Worm (Caenorhabditis elegans): ENCODE data around the gene F32A11.1.
A peak's percentile ranks its signal among the peaks of the same experiment; 100 is the strongest.

Gene F32A11.1

ce11 chrII:13156971-13157370 is at the start of gene F32A11.1, which contains the start of gene hpr-17:
TSS of gene F32A11.1 (plus strand) at chrII:13157329.
TSS of gene hpr-17 (minus strand) at chrII:13157047.
- peak; percentile 26 for TF ChIP-seq him-1 (tag; optimal IDR thresholded peaks at IDR 0.05)
- peak; percentile 79 for TF ChIP-seq W03F9.2 (tag; optimal IDR thresholded peaks at IDR 0.05)
- no peak for TF ChIP-seq dao-5 (tag; optimal IDR thresholded peaks at IDR 0.05)

- TF ChIP-seq W03F9.2 (tag; optimal IDR thresholded peaks at IDR 0.05): no peak
- TF ChIP-seq dao-5 (tag; optimal IDR thresholded peaks at IDR 0.05): no peak
- no peak for TF ChIP-seq him-1 (tag; optimal IDR thresholded peaks at IDR 0.05)
These were observed 49.4 kb upstream of the F32A11.1 start, which contains the start of gene pqn-32 for ce11 chrII:13107719-13108118. TSS of gene pqn-32 (plus strand) at chrII:13108019.

- no peak for TF ChIP-seq W03F9.2 (tag; optimal IDR thresholded peaks at IDR 0.05)
- TF ChIP-seq him-1 (tag; optimal IDR thresholded peaks at IDR 0.05): no peak
- no peak for TF ChIP-seq dao-5 (tag; optimal IDR thresholded peaks at IDR 0.05)
These were observed 40.4 kb upstream of the F32A11.1 start, which contains the start of gene rict-1 for ce11 chrII:13116710-13117109. TSS of gene rict-1 (minus strand) at chrII:13116810.

- TF ChIP-seq W03F9.2 (tag; optimal IDR thresholded peaks at IDR 0.05) (peak; percentile 82), dao-5 (tag; optimal IDR thresholded peaks at IDR 0.05) (no peak)
These were observed 40.0 kb upstream of the F32A11.1 start, which contains the start of gene gfm-1 for ce11 chrII:13117135-13117534. TSS of gene gfm-1 (plus strand) at chrII:13117483.

ce11 chrII:13122720-13123119 is 34.4 kb upstream of the F32A11.1 start, which contains the start of gene bath-45:
TSS of gene bath-45 (plus strand) at chrII:13123020.
- TF ChIP-seq him-1 (tag; optimal IDR thresholded peaks at IDR 0.05) (no peak), W03F9.2 (tag; optimal IDR thresholded peaks at IDR 0.05) (no peak), dao-5 (tag; optimal IDR thresholded peaks at IDR 0.05) (no peak)

ce11 chrII:13129602-13130001 is 27.5 kb upstream of the F32A11.1 start, which contains the start of gene F29C12.6:
TSS of gene F29C12.6 (plus strand) at chrII:13129902.
- TF ChIP-seq him-1 (tag; optimal IDR thresholded peaks at IDR 0.05): no peak

- TF ChIP-seq dao-5 (tag; optimal IDR thresholded peaks at IDR 0.05) (no peak), W03F9.2 (tag; optimal IDR thresholded peaks at IDR 0.05) (no peak), him-1 (tag; optimal IDR thresholded peaks at IDR 0.05) (no peak)
These were observed 26.6 kb upstream of the F32A11.1 start for ce11 chrII:13130576-13130975.

- TF ChIP-seq dao-5 (tag; optimal IDR thresholded peaks at IDR 0.05) (no peak), him-1 (tag; optimal IDR thresholded peaks at IDR 0.05) (no peak), W03F9.2 (tag; optimal IDR thresholded peaks at IDR 0.05) (no peak)
These were observed 17.6 kb upstream of the F32A11.1 start for ce11 chrII:13139573-13139972.

ce11 chrII:13142372-13142771 is 14.8 kb upstream of the F32A11.1 start:
- no peak for TF ChIP-seq W03F9.2 (tag; optimal IDR thresholded peaks at IDR 0.05)
- TF ChIP-seq dao-5 (tag; optimal IDR thresholded peaks at IDR 0.05): no peak
- no peak for TF ChIP-seq him-1 (tag; optimal IDR thresholded peaks at IDR 0.05)

ce11 chrII:13145204-13145603 is 11.9 kb upstream of the F32A11.1 start, which contains the start of gene mltn-1:
TSS of gene mltn-1 (minus strand) at chrII:13145225.
- TF ChIP-seq W03F9.2 (tag; optimal IDR thresholded peaks at IDR 0.05) (no peak), dao-5 (tag; optimal IDR thresholded peaks at IDR 0.05) (no peak), him-1 (tag; optimal IDR thresholded peaks at IDR 0.05) (no peak)

- TF ChIP-seq dao-5 (tag; optimal IDR thresholded peaks at IDR 0.05): no peak
- TF ChIP-seq W03F9.2 (tag; optimal IDR thresholded peaks at IDR 0.05): no peak
- no peak for TF ChIP-seq him-1 (tag; optimal IDR thresholded peaks at IDR 0.05)
These were observed 8.9 kb upstream of the F32A11.1 start for ce11 chrII:13148247-13148646.

ce11 chrII:13149965-13150364 is 7.2 kb upstream of the F32A11.1 start:
- TF ChIP-seq him-1 (tag; optimal IDR thresholded peaks at IDR 0.05) (no peak), W03F9.2 (tag; optimal IDR thresholded peaks at IDR 0.05) (no peak), dao-5 (tag; optimal IDR thresholded peaks at IDR 0.05) (no peak)

ce11 chrII:13152409-13152808 is 4.7 kb upstream of the F32A11.1 start:
- TF ChIP-seq him-1 (tag; optimal IDR thresholded peaks at IDR 0.05) (no peak), W03F9.2 (tag; optimal IDR thresholded peaks at IDR 0.05) (no peak), dao-5 (tag; optimal IDR thresholded peaks at IDR 0.05) (no peak)

- TF ChIP-seq him-1 (tag; optimal IDR thresholded peaks at IDR 0.05) (no peak), dao-5 (tag; optimal IDR thresholded peaks at IDR 0.05) (no peak), W03F9.2 (tag; optimal IDR thresholded peaks at IDR 0.05) (no peak)
These were observed 3.8 kb upstream of the F32A11.1 start, which contains the start of gene spe-18 for ce11 chrII:13153299-13153698. TSS of gene spe-18 (minus strand) at chrII:13153399.

ce11 chrII:13156071-13156470 is 1.1 kb upstream of the F32A11.1 start:
- no peak for TF ChIP-seq dao-5 (tag; optimal IDR thresholded peaks at IDR 0.05)
- no peak for TF ChIP-seq W03F9.2 (tag; optimal IDR thresholded peaks at IDR 0.05)
- no peak for TF ChIP-seq him-1 (tag; optimal IDR thresholded peaks at IDR 0.05)

Data from whole organism, L4/young adult.